Fruit fly (Drosophila melanogaster) whole organism: ENCODE measurements around the gene Alp11.

Source experiments
- CG8478 ChIP-seq: fragments of >200 bp; optimal IDR thresholded peaks from 2 replicates; lab custom pipeline; 2018; ENCODE audit warnings: inconsistent platforms
- Dll ChIP-seq: fragments of >200 bp; optimal IDR thresholded peaks from 2 replicates; lab custom pipeline; 2017
- EcR ChIP-seq, 2 experiments: fragments of >200 bp; optimal IDR thresholded peaks; 2 replicates each; lab custom pipeline; 2017; ENCODE audit warnings: missing biosample characterization in 2 of 2, missing genetic modification characterization in 2 of 2, missing genetic modification reagents in 2 of 2
- pan ChIP-seq: fragments of >200 bp; optimal IDR thresholded peaks from 2 replicates; lab custom pipeline; 2017
- psq ChIP-seq: fragments of >200 bp; optimal IDR thresholded peaks from 2 replicates; lab custom pipeline; 2017
- usp ChIP-seq: fragments of >200 bp; optimal IDR thresholded peaks from 2 replicates; lab custom pipeline; 2017; ENCODE audit warnings: missing biosample characterization, missing genetic modification characterization, mixed read lengths

Alp11 gene

dm6 chrX:15601285-15601684 is 13.8 kb downstream of the Alp11 start:
- TF ChIP-seq Dll (lab: Kevin White, UChicago) (no peak), CG8478 (lab: Kevin White, UChicago) (no peak), psq (lab: Kevin White, UChicago) (no peak), usp (GFP tag; lab: Kevin White, UChicago) (no peak), EcR (GFP tag; optimal IDR thresholded peaks at IDR 0.05; lab: Kevin White, UChicago) (no peak)

dm6 chrX:15602438-15602837 is 14.9 kb downstream of the Alp11 start:
- no peak for TF ChIP-seq usp (GFP tag; lab: Kevin White, UChicago)
- no peak for TF ChIP-seq pan (lab: Kevin White, UChicago)

- TF ChIP-seq psq (lab: Kevin White, UChicago) (no peak), EcR (GFP tag; optimal IDR thresholded peaks at IDR 0.05; lab: Kevin White, UChicago) (no peak), Dll (lab: Kevin White, UChicago) (no peak), pan (lab: Kevin White, UChicago) (no peak), usp (GFP tag; lab: Kevin White, UChicago) (no peak), CG8478 (lab: Kevin White, UChicago) (no peak)
Observed at dm6 chrX:15608751-15609345, 21.3 kb downstream of the Alp11 start.

- TF ChIP-seq Dll (lab: Kevin White, UChicago) (no peak), CG8478 (lab: Kevin White, UChicago) (no peak), EcR (GFP tag; optimal IDR thresholded peaks at IDR 0.05; lab: Kevin White, UChicago) (no peak)
Observed at dm6 chrX:15609351-15609750, 21.8 kb downstream of the Alp11 start.

dm6 chrX:15610173-15610572 is 22.6 kb downstream of the Alp11 start:
- TF ChIP-seq EcR (GFP tag; optimal IDR thresholded peaks at IDR 0.05; lab: Kevin White, UChicago): no peak
- no peak for TF ChIP-seq psq (lab: Kevin White, UChicago)
- no peak for TF ChIP-seq CG8478 (lab: Kevin White, UChicago)
- no peak for TF ChIP-seq usp (GFP tag; lab: Kevin White, UChicago)
- TF ChIP-seq pan (lab: Kevin White, UChicago): no peak
- TF ChIP-seq Dll (lab: Kevin White, UChicago): no peak

- no peak for TF ChIP-seq usp (GFP tag; lab: Kevin White, UChicago)
- TF ChIP-seq Dll (lab: Kevin White, UChicago): no peak
- TF ChIP-seq psq (lab: Kevin White, UChicago): no peak
- no peak for TF ChIP-seq EcR (GFP tag; optimal IDR thresholded peaks at IDR 0.05; lab: Kevin White, UChicago)
- TF ChIP-seq pan (lab: Kevin White, UChicago): no peak
- TF ChIP-seq CG8478 (lab: Kevin White, UChicago): no peak
Observed at dm6 chrX:15610957-15611356, 23.4 kb downstream of the Alp11 start.

dm6 chrX:15611795-15612194 is 24.3 kb downstream of the Alp11 start:
- TF ChIP-seq Dll (lab: Kevin White, UChicago) (no peak), pan (lab: Kevin White, UChicago) (no peak), psq (lab: Kevin White, UChicago) (no peak), CG8478 (lab: Kevin White, UChicago) (no peak), EcR (GFP tag; optimal IDR thresholded peaks at IDR 0.05; lab: Kevin White, UChicago) (no peak), usp (GFP tag; lab: Kevin White, UChicago) (no peak)

dm6 chrX:15615426-15615825 is 27.9 kb downstream of the Alp11 start:
- TF ChIP-seq pan (lab: Kevin White, UChicago): no peak
- TF ChIP-seq CG8478 (lab: Kevin White, UChicago): no peak

dm6 chrX:15616018-15616417 is 28.5 kb downstream of the Alp11 start:
- TF ChIP-seq CG8478 (lab: Kevin White, UChicago) (no peak), Dll (lab: Kevin White, UChicago) (no peak), usp (GFP tag; lab: Kevin White, UChicago) (no peak), EcR (GFP tag; optimal IDR thresholded peaks at IDR 0.05; lab: Kevin White, UChicago) (no peak), pan (lab: Kevin White, UChicago) (no peak), psq (lab: Kevin White, UChicago) (no peak)

- TF ChIP-seq EcR (GFP tag; optimal IDR thresholded peaks at IDR 0.05; lab: Kevin White, UChicago): no peak
- TF ChIP-seq CG8478 (lab: Kevin White, UChicago): no peak
- TF ChIP-seq psq (lab: Kevin White, UChicago): no peak
- no peak for TF ChIP-seq Dll (lab: Kevin White, UChicago)
- no peak for TF ChIP-seq pan (lab: Kevin White, UChicago)
- no peak for TF ChIP-seq usp (GFP tag; lab: Kevin White, UChicago)
Observed at dm6 chrX:15616532-15616931, 29.0 kb downstream of the Alp11 start.

dm6 chrX:15617916-15618315 is 30.4 kb downstream of the Alp11 start:
- TF ChIP-seq CG8478 (lab: Kevin White, UChicago): no peak
- no peak for TF ChIP-seq Dll (lab: Kevin White, UChicago)
- no peak for TF ChIP-seq psq (lab: Kevin White, UChicago)
- no peak for TF ChIP-seq EcR (GFP tag; optimal IDR thresholded peaks at IDR 0.05; lab: Kevin White, UChicago)
- no peak for TF ChIP-seq pan (lab: Kevin White, UChicago)
- TF ChIP-seq usp (GFP tag; lab: Kevin White, UChicago): no peak

dm6 chrX:15618953-15619630 is 31.6 kb downstream of the Alp11 start:
- TF ChIP-seq usp (GFP tag; lab: Kevin White, UChicago): no peak
- no peak for TF ChIP-seq psq (lab: Kevin White, UChicago)
- no peak for TF ChIP-seq CG8478 (lab: Kevin White, UChicago)
- TF ChIP-seq EcR (GFP tag; optimal IDR thresholded peaks at IDR 0.05; lab: Kevin White, UChicago): no peak
- TF ChIP-seq pan (lab: Kevin White, UChicago): no peak
- TF ChIP-seq Dll (lab: Kevin White, UChicago): no peak
